Worm (Caenorhabditis elegans): ENCODE measurements around the gene col-75.

Gene col-75

ce11 chrII:6425993-6426392 lies at the start of gene col-75:
col-75 (plus strand) TSS chrII:6426293.
- TF ChIP-seq fos-1 (tag; optimal IDR thresholded peaks at IDR 0.05) (no peak), R02D3.7 (tag; optimal IDR thresholded peaks at IDR 0.05) (no peak), fkh-10 (GFP tag; optimal IDR thresholded peaks at IDR 0.05) (no peak), elt-2 (tag; optimal IDR thresholded peaks at IDR 0.05) (no peak), nfya-1 (tag; optimal IDR thresholded peaks at IDR 0.05; ENCODE audit: insufficient read depth) (no peak), ceh-82 (tag; optimal IDR thresholded peaks at IDR 0.05) (no peak), zag-1 (tag; optimal IDR thresholded peaks at IDR 0.05) (no peak), nhr-12 (tag; optimal IDR thresholded peaks at IDR 0.05) (no peak), egl-5 (tag; optimal IDR thresholded peaks at IDR 0.05) (no peak), nhr-25 (tag; optimal IDR thresholded peaks at IDR 0.05) (no peak), nhr-77 (tag; optimal IDR thresholded peaks at IDR 0.05) (no peak), unc-39 (tag; optimal IDR thresholded peaks at IDR 0.05) (no peak), unc-62 (GFP tag; optimal IDR thresholded peaks at IDR 0.05) (no peak), fkh-2 (tag; optimal IDR thresholded peaks at IDR 0.05) (no peak), ama-1 (optimal IDR thresholded peaks at IDR 0.05) (no peak), eor-1 (tag; optimal IDR thresholded peaks at IDR 0.05) (no peak)

- no peak for TF ChIP-seq nhr-11 (tag; optimal IDR thresholded peaks at IDR 0.05)
- no peak for TF ChIP-seq fkh-10 (GFP tag; optimal IDR thresholded peaks at IDR 0.05)
- no peak for TF ChIP-seq ztf-4 (tag; optimal IDR thresholded peaks at IDR 0.05)
- TF ChIP-seq ceh-82 (tag; optimal IDR thresholded peaks at IDR 0.05) = no peak
- TF ChIP-seq unc-39 (tag; optimal IDR thresholded peaks at IDR 0.05) = no peak
- no peak for TF ChIP-seq nfya-1 (tag; optimal IDR thresholded peaks at IDR 0.05; ENCODE audit: insufficient read depth)
- TF ChIP-seq ceh-16 (tag; optimal IDR thresholded peaks at IDR 0.05) = no peak
- TF ChIP-seq nhr-76 (tag; optimal IDR thresholded peaks at IDR 0.05) = no peak
- no peak for TF ChIP-seq nhr-43 (tag; optimal IDR thresholded peaks at IDR 0.05; ENCODE audit: poor library complexity, severe bottlenecking)
- TF ChIP-seq pqm-1 (tag; optimal IDR thresholded peaks at IDR 0.05) = no peak
- no peak for TF ChIP-seq nhr-12 (tag; optimal IDR thresholded peaks at IDR 0.05)
- TF ChIP-seq snpc-4 (tag; optimal IDR thresholded peaks at IDR 0.05) = no peak
These were observed 49.4 kb upstream of the col-75 start for ce11 chrII:6376693-6377092.

- TF ChIP-seq fkh-10 (GFP tag; optimal IDR thresholded peaks at IDR 0.05) (no peak), jun-1 (tag; optimal IDR thresholded peaks at IDR 0.05) (peak; percentile 34), pha-4 (tag; optimal IDR thresholded peaks at IDR 0.05) (peak; percentile 54), nfya-1 (tag; optimal IDR thresholded peaks at IDR 0.05; ENCODE audit: insufficient read depth) (peak; percentile 31), elt-2 (tag; optimal IDR thresholded peaks at IDR 0.05) (peak; percentile 89), ceh-16 (tag; optimal IDR thresholded peaks at IDR 0.05) (no peak), pqm-1 (tag; optimal IDR thresholded peaks at IDR 0.05) (peak; percentile 76)
These were observed 48.6 kb upstream of the col-75 start for ce11 chrII:6377381-6377948.

- peak; percentile 2 for TF ChIP-seq nhr-25 (tag; optimal IDR thresholded peaks at IDR 0.05)
- no peak for TF ChIP-seq ama-1 (optimal IDR thresholded peaks at IDR 0.05)
- peak; percentile 44 for TF ChIP-seq nhr-23 (tag; optimal IDR thresholded peaks at IDR 0.05)
- TF ChIP-seq ztf-11 (tag; optimal IDR thresholded peaks at IDR 0.05) = no peak
- peak; percentile 42 for TF ChIP-seq nhr-43 (tag; optimal IDR thresholded peaks at IDR 0.05; ENCODE audit: poor library complexity, severe bottlenecking)
These were observed 47.0 kb upstream of the col-75 start for ce11 chrII:6379038-6379563.

ce11 chrII:6380866-6381265 lies 45.2 kb upstream of the col-75 start, which contains the start of gene F58F12.12:
F58F12.12 (plus strand) TSS chrII:6381166.
- TF ChIP-seq nhr-12 (tag; optimal IDR thresholded peaks at IDR 0.05) (no peak), nhr-237 (tag; optimal IDR thresholded peaks at IDR 0.05) (no peak), mdl-1 (tag; optimal IDR thresholded peaks at IDR 0.05) (no peak), ceh-16 (tag; optimal IDR thresholded peaks at IDR 0.05) (no peak), unc-62 (GFP tag; optimal IDR thresholded peaks at IDR 0.05) (no peak)

- TF ChIP-seq elt-2 (tag; optimal IDR thresholded peaks at IDR 0.05) (peak; percentile 20), nhr-23 (tag; optimal IDR thresholded peaks at IDR 0.05) (peak; percentile 56), egl-5 (tag; optimal IDR thresholded peaks at IDR 0.05) (peak; percentile 46), nhr-77 (tag; optimal IDR thresholded peaks at IDR 0.05) (no peak), pqm-1 (tag; optimal IDR thresholded peaks at IDR 0.05) (peak; percentile 8), pha-4 (tag; optimal IDR thresholded peaks at IDR 0.05) (peak; percentile 80), hmg-11 (tag; optimal IDR thresholded peaks at IDR 0.05) (peak; percentile 56), lin-15B (tag; optimal IDR thresholded peaks at IDR 0.05) (peak; percentile 94), sea-2 (GFP tag; optimal IDR thresholded peaks at IDR 0.05) (no peak), nhr-12 (tag; optimal IDR thresholded peaks at IDR 0.05) (no peak), nfya-1 (tag; optimal IDR thresholded peaks at IDR 0.05; ENCODE audit: insufficient read depth) (peak; percentile 72), ama-1 (optimal IDR thresholded peaks at IDR 0.05) (no peak), nhr-43 (tag; optimal IDR thresholded peaks at IDR 0.05; ENCODE audit: poor library complexity, severe bottlenecking) (peak; percentile 70), nhr-25 (tag; optimal IDR thresholded peaks at IDR 0.05) (peak; percentile 57), snpc-4 (tag; optimal IDR thresholded peaks at IDR 0.05) (peak; percentile 87), lin-39 (tag; optimal IDR thresholded peaks at IDR 0.05) (peak; percentile 11), fkh-2 (tag; optimal IDR thresholded peaks at IDR 0.05) (no peak)
These were observed 42.9 kb upstream of the col-75 start, which contains the start of gene F58F12.1 for ce11 chrII:6383183-6383695. F58F12.1 (plus strand) TSS chrII:6383645.
